Fruit fly (Drosophila melanogaster) whole organism, wandering third instar larva: ENCODE measurements around the gene Rcd7.

Experiments used
- Abd-B ChIP-seq: fragments of >200 bp; optimal IDR thresholded peaks from 2 replicates; lab custom pipeline; 2017; ENCODE audit warnings: missing biosample characterization, missing genetic modification characterization
- CG32264 ChIP-seq: fragments of 200-800 bp; sonication (Bioruptor generic); optimal IDR thresholded peaks from 2 replicates; lab custom pipeline; 2016; ENCODE audit warnings: missing biosample characterization, missing genetic modification characterization
- Dfd ChIP-seq: fragments of >200 bp; optimal IDR thresholded peaks from 2 replicates; lab custom pipeline; 2017; ENCODE audit warnings: missing biosample characterization, missing genetic modification characterization
- GATAd ChIP-seq: sonication (Bioruptor generic); optimal IDR thresholded peaks from 2 replicates; lab custom pipeline; 2016; ENCODE audit warnings: missing biosample characterization, missing genetic modification characterization
- HLH106 ChIP-seq: fragments of 200-800 bp; optimal IDR thresholded peaks from 3 replicates; lab custom pipeline; 2019; ENCODE audit warnings: missing biosample characterization, mild to moderate bottlenecking, missing genetic modification characterization, moderate library complexity
- Hnf4 ChIP-seq: fragments of 200-800 bp; sonication (Bioruptor generic); optimal IDR thresholded peaks from 2 replicates; lab custom pipeline; 2016; ENCODE audit warnings: missing biosample characterization, mild to moderate bottlenecking, missing genetic modification characterization
- Hr78 ChIP-seq: fragments of >200 bp; optimal IDR thresholded peaks from 2 replicates; lab custom pipeline; 2017; ENCODE audit warnings: missing biosample characterization, missing genetic modification characterization
- Hr83 ChIP-seq: fragments of 200-300 bp; sonication (Bioruptor generic); optimal IDR thresholded peaks from 2 replicates; lab custom pipeline; 2016; ENCODE audit warnings: missing biosample characterization, mild to moderate bottlenecking, missing genetic modification characterization, moderate library complexity; ENCODE audit not compliant: poor library complexity, severe bottlenecking
- Jra ChIP-seq: sonication (Bioruptor generic); optimal IDR thresholded peaks from 2 replicates; lab custom pipeline; 2016; ENCODE audit warnings: missing biosample characterization, missing genetic modification characterization
- Mio ChIP-seq: sonication (Bioruptor generic); optimal IDR thresholded peaks from 2 replicates; lab custom pipeline; 2016; ENCODE audit warnings: missing biosample characterization, missing genetic modification characterization
- Myc ChIP-seq: fragments of >200 bp; optimal IDR thresholded peaks from 2 replicates; lab custom pipeline; 2017
- N ChIP-seq: fragments of >200 bp; optimal IDR thresholded peaks from 2 replicates; lab custom pipeline; 2018; ENCODE audit warnings: missing biosample characterization, missing external identifiers, missing genetic modification characterization
- OdsH ChIP-seq: fragments of 200-800 bp; sonication (Bioruptor generic); optimal IDR thresholded peaks from 2 replicates; lab custom pipeline; 2016; ENCODE audit warnings: missing biosample characterization, mild to moderate bottlenecking, missing genetic modification characterization
- Rel ChIP-seq, 2 experiments: fragments of 200-800 bp; sonication (Bioruptor generic) in 1 of 2; optimal IDR thresholded peaks; 2 replicates in 1 of 2; 3 replicates in 1 of 2; lab custom pipeline; 2016 to 2019; ENCODE audit warnings: mild to moderate bottlenecking in 2 of 2, missing biosample characterization in 2 of 2, missing genetic modification characterization in 2 of 2, moderate library complexity in 1 of 2
- Sp1 ChIP-seq: fragments of 200-800 bp; sonication (Bioruptor generic); optimal IDR thresholded peaks from 3 replicates; lab custom pipeline; 2019; ENCODE audit warnings: missing biosample characterization, mild to moderate bottlenecking, missing genetic modification characterization, moderate library complexity
- Vsx2 ChIP-seq: fragments of 200-300, 225-300 bp; sonication (Bioruptor generic); optimal IDR thresholded peaks from 2 replicates; lab custom pipeline; 2018; ENCODE audit warnings: missing biosample characterization, missing genetic modification characterization; ENCODE audit not compliant: partially characterized antibody
- brk ChIP-seq: fragments of 200-800 bp; sonication (Bioruptor generic); optimal IDR thresholded peaks from 2 replicates; lab custom pipeline; 2016; ENCODE audit warnings: missing biosample characterization, mild to moderate bottlenecking, missing genetic modification characterization
- dl ChIP-seq, 2 experiments: fragments of 175-275, 200-275 bp in 1 of 2; fragments of 200-275 bp in 1 of 2; sonication (Bioruptor generic); optimal IDR thresholded peaks; lab custom pipeline; 2018; ENCODE audit warnings: mild to moderate bottlenecking in 2 of 2, missing biosample characterization in 2 of 2, missing genetic modification characterization in 2 of 2, moderate library complexity in 2 of 2; ENCODE audit not compliant: partially characterized antibody in 2 of 2, insufficient read depth in 1 of 2
- dmrt93B ChIP-seq: fragments of 200-800 bp; sonication (Bioruptor generic); optimal IDR thresholded peaks from 2 replicates; lab custom pipeline; 2018; ENCODE audit warnings: missing biosample characterization, mild to moderate bottlenecking, missing genetic modification characterization
- dsf ChIP-seq: sonication (Bioruptor generic); optimal IDR thresholded peaks from 2 replicates; lab custom pipeline; 2016; ENCODE audit warnings: missing biosample characterization, missing genetic modification characterization, borderline replicate concordance
- ey ChIP-seq: fragments of 200-800 bp; sonication (Bioruptor generic); optimal IDR thresholded peaks from 2 replicates; lab custom pipeline; 2016; ENCODE audit warnings: missing biosample characterization, missing genetic modification characterization
- foxo ChIP-seq, 2 experiments: fragments of 200-800 bp; sonication (Bioruptor generic); optimal IDR thresholded peaks; 2 replicates in 1 of 2; 3 replicates in 1 of 2; lab custom pipeline; 2016 to 2017; ENCODE audit warnings: missing biosample characterization in 2 of 2, missing genetic modification characterization in 2 of 2
- fru ChIP-seq: fragments of 200-800 bp; sonication (Bioruptor generic); optimal IDR thresholded peaks from 3 replicates; lab custom pipeline; 2016; ENCODE audit warnings: missing biosample characterization, mild to moderate bottlenecking, missing genetic modification characterization
- jim ChIP-seq: fragments of 175-275, 200-325 bp; sonication (Bioruptor generic); optimal IDR thresholded peaks from 2 replicates; lab custom pipeline; 2016; ENCODE audit warnings: missing biosample characterization, mild to moderate bottlenecking, missing genetic modification characterization
- lola ChIP-seq: fragments of >200 bp; optimal IDR thresholded peaks from 2 replicates; lab custom pipeline; 2017; ENCODE audit warnings: missing biosample characterization, missing genetic modification characterization
- psq ChIP-seq: fragments of 200-800 bp; sonication (Bioruptor generic); optimal IDR thresholded peaks from 3 replicates; lab custom pipeline; 2017; ENCODE audit warnings: missing biosample characterization, mild to moderate bottlenecking, missing genetic modification characterization, moderate library complexity
- rgr ChIP-seq: fragments of 200-800 bp; sonication (Bioruptor generic); optimal IDR thresholded peaks from 3 replicates; lab custom pipeline; 2016; ENCODE audit warnings: missing biosample characterization, mild to moderate bottlenecking, missing genetic modification characterization
- sage ChIP-seq: fragments of 200-800 bp; sonication (Bioruptor generic); optimal IDR thresholded peaks from 2 replicates; lab custom pipeline; 2016; ENCODE audit warnings: missing biosample characterization, mild to moderate bottlenecking, missing genetic modification characterization
- sv ChIP-seq: fragments of 200-800 bp; sonication (Bioruptor generic); optimal IDR thresholded peaks from 3 replicates; lab custom pipeline; 2016; ENCODE audit warnings: missing biosample characterization, missing genetic modification characterization
- tai ChIP-seq: sonication (Bioruptor generic); optimal IDR thresholded peaks from 2 replicates; lab custom pipeline; 2016; ENCODE audit warnings: missing biosample characterization, missing genetic modification characterization
- usp ChIP-seq: fragments of >200 bp; optimal IDR thresholded peaks from 2 replicates; lab custom pipeline; 2017; ENCODE audit warnings: missing biosample characterization, missing genetic modification characterization
- woc ChIP-seq: sonication (Bioruptor generic); optimal IDR thresholded peaks from 2 replicates; lab custom pipeline; 2016; ENCODE audit warnings: missing biosample characterization, mild to moderate bottlenecking, missing genetic modification characterization

Gene Rcd7

DNA sequence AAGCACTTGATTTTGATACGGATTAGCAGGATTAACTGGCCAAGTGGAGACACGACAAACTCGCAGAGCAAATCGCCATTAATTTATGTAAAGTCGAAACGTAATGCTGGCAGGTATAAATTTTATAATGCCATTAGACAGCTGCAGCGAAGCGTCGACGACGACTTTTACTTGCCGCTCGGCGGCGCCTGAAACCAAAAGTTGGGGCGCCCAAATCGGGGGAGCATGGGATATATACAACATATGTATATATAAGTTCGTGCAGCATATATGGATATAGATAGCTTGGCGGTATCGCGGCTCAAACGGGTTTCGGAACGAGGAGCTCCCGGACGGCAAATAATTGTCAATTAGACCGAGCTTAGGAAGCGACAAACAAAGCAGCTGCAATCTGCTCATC is 24.3 kb upstream of the Rcd7 start, which contains the start of gene Cpr76Bc:
TSS of gene Cpr76Bc (plus strand) at position 301 of the 400 bp plus-strand sequence.
- no peak for TF ChIP-seq jim (GFP tag; lab: Kevin White, UChicago)
- no peak for TF ChIP-seq lola
- TF ChIP-seq Abd-B (GFP tag; lab: Kevin White, UChicago), result no peak
- TF ChIP-seq Jra (GFP tag; lab: Kevin White, UChicago), result no peak
- no peak for TF ChIP-seq N (GFP tag; lab: Kevin White, UChicago)
- no peak for TF ChIP-seq Hnf4 (GFP tag; lab: Kevin White, UChicago)
- no peak for TF ChIP-seq dsf
- TF ChIP-seq dl (GFP tag; optimal IDR thresholded peaks at IDR 0.05; lab: Kevin White, UChicago; ENCODE audit: insufficient read depth in 1 of 2, partially characterized antibody in 2 of 2), result no peak
- no peak for TF ChIP-seq woc (GFP tag; lab: Kevin White, UChicago)
- no peak for TF ChIP-seq Hr83
- TF ChIP-seq sv (GFP tag; lab: Kevin White, UChicago), result no peak
- no peak for TF ChIP-seq Sp1 (GFP tag; lab: Kevin White, UChicago)
- TF ChIP-seq tai (GFP tag; lab: Kevin White, UChicago), result no peak
- no peak for TF ChIP-seq fru (GFP tag; lab: Kevin White, UChicago)
- TF ChIP-seq psq (GFP tag; lab: Kevin White, UChicago), result no peak
- TF ChIP-seq CG32264, result no peak

- TF ChIP-seq GATAd (no peak), CG32264 (no peak), foxo (GFP tag; optimal IDR thresholded peaks at IDR 0.05; lab: Kevin White, UChicago) (no peak), Mio (GFP tag; lab: Kevin White, UChicago) (no peak), Vsx2 (no peak), dmrt93B (GFP tag; lab: Kevin White, UChicago) (no peak), Hnf4 (GFP tag; lab: Kevin White, UChicago) (no peak), dsf (no peak), lola (no peak), Sp1 (GFP tag; lab: Kevin White, UChicago) (no peak), Myc (lab: Kevin White, UChicago) (no peak)
- TF ChIP-seq, all 38 proteins: peak for 0
Observed at dm6 chr3L:19521093-19521492, 23.8 kb upstream of the Rcd7 start.

- no peak for TF ChIP-seq ey (GFP tag; lab: Kevin White, UChicago)
- no peak for TF ChIP-seq Mio (GFP tag; lab: Kevin White, UChicago)
- TF ChIP-seq dl (GFP tag; optimal IDR thresholded peaks at IDR 0.05; lab: Kevin White, UChicago; ENCODE audit: insufficient read depth in 1 of 2, partially characterized antibody in 2 of 2), result no peak
- TF ChIP-seq Sp1 (GFP tag; lab: Kevin White, UChicago), result no peak
- TF ChIP-seq Jra (GFP tag; lab: Kevin White, UChicago), result no peak
- no peak for TF ChIP-seq dmrt93B (GFP tag; lab: Kevin White, UChicago)
- no peak for TF ChIP-seq jim (GFP tag; lab: Kevin White, UChicago)
- no peak for TF ChIP-seq usp (GFP tag; lab: Kevin White, UChicago)
- no peak for TF ChIP-seq foxo (GFP tag; optimal IDR thresholded peaks at IDR 0.05; lab: Kevin White, UChicago)
- TF ChIP-seq lola, result no peak
- no peak for TF ChIP-seq CG32264
- TF ChIP-seq Hr78, result no peak
- no peak for TF ChIP-seq brk (GFP tag; lab: Kevin White, UChicago)
- no peak for TF ChIP-seq OdsH (GFP tag; lab: Kevin White, UChicago)
- no peak for TF ChIP-seq sv (GFP tag; lab: Kevin White, UChicago)
- no peak for TF ChIP-seq fru (GFP tag; lab: Kevin White, UChicago)
- TF ChIP-seq Dfd (GFP tag; lab: Kevin White, UChicago), result no peak
- TF ChIP-seq psq (GFP tag; lab: Kevin White, UChicago), result no peak
Observed at dm6 chr3L:19524690-19525089, 20.2 kb upstream of the Rcd7 start.

dm6 chr3L:19525736-19526135 is 19.2 kb upstream of the Rcd7 start:
- TF ChIP-seq Hnf4 (GFP tag; lab: Kevin White, UChicago) (no peak), fru (GFP tag; lab: Kevin White, UChicago) (no peak), brk (GFP tag; lab: Kevin White, UChicago) (no peak), CG32264 (no peak), sv (GFP tag; lab: Kevin White, UChicago) (no peak), dsf (no peak), HLH106 (tag; lab: Kevin White, UChicago) (no peak), usp (GFP tag; lab: Kevin White, UChicago) (no peak), rgr (GFP tag; lab: Kevin White, UChicago) (no peak), sage (GFP tag; lab: Kevin White, UChicago) (no peak), foxo (GFP tag; optimal IDR thresholded peaks at IDR 0.05; lab: Kevin White, UChicago) (no peak), Abd-B (GFP tag; lab: Kevin White, UChicago) (no peak), Rel (GFP tag; optimal IDR thresholded peaks at IDR 0.05; lab: Kevin White, UChicago) (no peak), Rel (tag; optimal IDR thresholded peaks at IDR 0.05; lab: Kevin White, UChicago) (no peak), Mio (GFP tag; lab: Kevin White, UChicago) (no peak), GATAd (no peak), N (GFP tag; lab: Kevin White, UChicago) (no peak), jim (GFP tag; lab: Kevin White, UChicago) (no peak), OdsH (GFP tag; lab: Kevin White, UChicago) (no peak)
